Fruit fly (Drosophila melanogaster) whole organism, prepupa: ENCODE results near the gene CG6142.

ENCODE experiments used
- Blimp-1 ChIP-seq: fragments of 200-800 bp; sonication (Bioruptor generic); optimal IDR thresholded peaks from 3 replicates; lab custom pipeline; 2017; ENCODE audit warnings: missing biosample characterization, missing genetic modification characterization, mild to moderate bottlenecking, moderate library complexity, missing genetic modification reagents
- CG10631 ChIP-seq: fragments of 200-800 bp; sonication (Bioruptor generic); optimal IDR thresholded peaks from 2 replicates; lab custom pipeline; 2016; ENCODE audit warnings: missing biosample characterization, missing genetic modification characterization
- CG10669 ChIP-seq: fragments of 200-800 bp; sonication (Bioruptor generic); optimal IDR thresholded peaks from 3 replicates; lab custom pipeline; 2018; ENCODE audit warnings: missing biosample characterization, mild to moderate bottlenecking, missing genetic modification characterization, moderate library complexity
- CG11762 ChIP-seq: fragments of 200-800 bp; sonication (Bioruptor generic); optimal IDR thresholded peaks from 3 replicates; lab custom pipeline; 2016; ENCODE audit warnings: missing biosample characterization, missing genetic modification characterization; ENCODE audit not compliant: insufficient read depth
- CG11902 ChIP-seq: fragments of 200-800 bp; sonication (Bioruptor generic); optimal IDR thresholded peaks from 3 replicates; lab custom pipeline; 2016; ENCODE audit warnings: missing biosample characterization, missing genetic modification characterization
- CG1621 ChIP-seq: fragments of 200-800 bp; sonication (Bioruptor generic); optimal IDR thresholded peaks from 3 replicates; lab custom pipeline; 2018; ENCODE audit warnings: missing biosample characterization, mild to moderate bottlenecking, missing genetic modification characterization
- CG16779 ChIP-seq: fragments of 200-800 bp; sonication (Bioruptor generic); optimal IDR thresholded peaks from 3 replicates; lab custom pipeline; 2017; ENCODE audit warnings: missing biosample characterization, mild to moderate bottlenecking, missing genetic modification characterization
- CG31627 ChIP-seq: fragments of 200-800 bp; sonication (Bioruptor generic); optimal IDR thresholded peaks from 3 replicates; lab custom pipeline; 2016; ENCODE audit warnings: missing biosample characterization, missing genetic modification characterization
- CG34406 ChIP-seq: fragments of 200-800 bp; sonication (Bioruptor generic); optimal IDR thresholded peaks from 3 replicates; lab custom pipeline; 2016; ENCODE audit warnings: missing biosample characterization, missing genetic modification characterization
- CG3919 ChIP-seq: fragments of 200-800 bp; sonication (Bioruptor generic); optimal IDR thresholded peaks from 3 replicates; lab custom pipeline; 2016; ENCODE audit warnings: missing biosample characterization, missing genetic modification characterization
- CG4318 ChIP-seq: fragments of 200-800 bp; sonication (Bioruptor generic); optimal IDR thresholded peaks from 3 replicates; lab custom pipeline; 2017; ENCODE audit warnings: missing biosample characterization, mild to moderate bottlenecking, missing genetic modification characterization
- CG6163 ChIP-seq: fragments of 200-800 bp; sonication (Bioruptor generic); IDR thresholded peaks from 3 replicates; pipeline ENCODE4 v1.3.6; 2022; ENCODE audit warnings: missing biosample characterization, missing genetic modification characterization
- CG6276 ChIP-seq: fragments of 200-800 bp; sonication (Bioruptor generic); optimal IDR thresholded peaks from 2 replicates; lab custom pipeline; 2017; ENCODE audit warnings: missing biosample characterization, mild to moderate bottlenecking, missing genetic modification characterization
- CG6792 ChIP-seq: fragments of 200-800 bp; sonication (Bioruptor generic); optimal IDR thresholded peaks from 3 replicates; lab custom pipeline; 2016; ENCODE audit warnings: missing biosample characterization, missing genetic modification characterization
- CG6808 ChIP-seq: fragments of 200-800 bp; sonication (Bioruptor generic); optimal IDR thresholded peaks from 3 replicates; lab custom pipeline; 2017; ENCODE audit warnings: missing biosample characterization, missing genetic modification characterization, mild to moderate bottlenecking, moderate library complexity, missing genetic modification reagents
- CG6854 ChIP-seq: fragments of 200-800 bp; sonication (Bioruptor generic); optimal IDR thresholded peaks from 2 replicates; lab custom pipeline; 2017; ENCODE audit warnings: missing biosample characterization, mild to moderate bottlenecking, missing genetic modification characterization
- CG8319 ChIP-seq: fragments of 200-800 bp; sonication (Bioruptor generic); optimal IDR thresholded peaks from 3 replicates; lab custom pipeline; 2016; ENCODE audit warnings: missing biosample characterization, missing genetic modification characterization
- CG8632 ChIP-seq: fragments of 200-800 bp; sonication (Bioruptor generic); optimal IDR thresholded peaks from 3 replicates; lab custom pipeline; 2016; ENCODE audit warnings: missing biosample characterization, missing genetic modification characterization
- CG9139 ChIP-seq: fragments of 200-800 bp; sonication (Bioruptor generic); optimal IDR thresholded peaks from 3 replicates; lab custom pipeline; 2017; ENCODE audit warnings: missing biosample characterization, mild to moderate bottlenecking, missing genetic modification characterization
- Eip78C ChIP-seq: fragments of 200-800 bp; sonication (Bioruptor generic); peaks from one replicate; lab custom pipeline; 2016; ENCODE audit warnings: missing biosample characterization, missing genetic modification characterization
- Eip93F ChIP-seq: fragments of 200-800 bp; sonication (Bioruptor generic); optimal IDR thresholded peaks from 2 replicates; lab custom pipeline; 2016; ENCODE audit warnings: missing biosample characterization, mild to moderate bottlenecking, missing genetic modification characterization
- Ets21C ChIP-seq: fragments of 200-800 bp; sonication (Bioruptor generic); optimal IDR thresholded peaks from 3 replicates; lab custom pipeline; 2016; ENCODE audit warnings: missing biosample characterization, missing genetic modification characterization
- Ets96B ChIP-seq: fragments of 200-800 bp; optimal IDR thresholded peaks from 2 replicates; lab custom pipeline; 2019; ENCODE audit warnings: missing biosample characterization, mild to moderate bottlenecking, missing genetic modification characterization, moderate library complexity
- Hr38 ChIP-seq: sonication (Bioruptor generic); optimal IDR thresholded peaks from 2 replicates; lab custom pipeline; 2016; ENCODE audit warnings: missing biosample characterization, missing genetic modification characterization
- Hr39 ChIP-seq: fragments of 200-800 bp; sonication (Bioruptor generic); optimal IDR thresholded peaks from 2 replicates; lab custom pipeline; 2016; ENCODE audit warnings: missing biosample characterization, missing genetic modification characterization
- Hr4 ChIP-seq: fragments of 200-800 bp; sonication (Bioruptor generic); optimal IDR thresholded peaks from 3 replicates; lab custom pipeline; 2016; ENCODE audit warnings: missing biosample characterization, missing genetic modification characterization
- Met ChIP-seq: fragments of 200-800 bp; sonication (Bioruptor generic); optimal IDR thresholded peaks from 3 replicates; lab custom pipeline; 2016; ENCODE audit warnings: missing biosample characterization, missing genetic modification characterization
- OdsH ChIP-seq: fragments of 200-800 bp; sonication (Bioruptor generic); optimal IDR thresholded peaks from 3 replicates; lab custom pipeline; 2016; ENCODE audit warnings: missing biosample characterization, missing genetic modification characterization
- Smox ChIP-seq: fragments of 200-800 bp; sonication (Bioruptor generic); optimal IDR thresholded peaks from 3 replicates; lab custom pipeline; 2016; ENCODE audit warnings: missing biosample characterization, missing genetic modification characterization
- Sox102F ChIP-seq: fragments of 200-800 bp; sonication (Bioruptor generic); optimal IDR thresholded peaks from 2 replicates; lab custom pipeline; 2016; ENCODE audit warnings: missing biosample characterization, mild to moderate bottlenecking, missing genetic modification characterization
- Sox14 ChIP-seq: fragments of 200-800 bp; sonication (Bioruptor generic); optimal IDR thresholded peaks from 3 replicates; lab custom pipeline; 2016; ENCODE audit warnings: missing biosample characterization, missing genetic modification characterization
- Sox15 ChIP-seq: fragments of 200-800 bp; sonication (Bioruptor generic); optimal IDR thresholded peaks from 3 replicates; lab custom pipeline; 2016; ENCODE audit warnings: missing biosample characterization, missing genetic modification characterization
- achi ChIP-seq: fragments of 200-800 bp; sonication (Bioruptor generic); optimal IDR thresholded peaks from 3 replicates; lab custom pipeline; 2016; ENCODE audit warnings: missing biosample characterization, missing genetic modification characterization
- cyc ChIP-seq: fragments of 200-800 bp; sonication (Bioruptor generic); optimal IDR thresholded peaks from 3 replicates; lab custom pipeline; 2016; ENCODE audit warnings: missing biosample characterization, missing genetic modification characterization
- dac ChIP-seq: fragments of 200-800 bp; sonication (Bioruptor generic); optimal IDR thresholded peaks from 2 replicates; lab custom pipeline; 2017; ENCODE audit warnings: missing biosample characterization, mild to moderate bottlenecking, missing genetic modification characterization
- dsx ChIP-seq: fragments of 200-800 bp; optimal IDR thresholded peaks from 3 replicates; lab custom pipeline; 2019; ENCODE audit warnings: missing biosample characterization, mild to moderate bottlenecking, missing genetic modification characterization, moderate library complexity; ENCODE audit not compliant: poor library complexity, severe bottlenecking
- fd59A ChIP-seq: fragments of 200-800 bp; sonication (Bioruptor generic); optimal IDR thresholded peaks from 2 replicates; lab custom pipeline; 2017; ENCODE audit warnings: missing biosample characterization, mild to moderate bottlenecking, missing genetic modification characterization, missing genetic modification reagents
- fkh ChIP-seq: fragments of 200-800 bp; sonication (Bioruptor generic); optimal IDR thresholded peaks from 3 replicates; lab custom pipeline; 2017; ENCODE audit warnings: missing biosample characterization, mild to moderate bottlenecking, missing genetic modification characterization, moderate library complexity
- lz ChIP-seq: fragments of 200-800 bp; sonication (Bioruptor generic); optimal IDR thresholded peaks from 3 replicates; lab custom pipeline; 2016; ENCODE audit warnings: missing biosample characterization, missing genetic modification characterization
- net ChIP-seq: fragments of 200-800 bp; sonication (Bioruptor generic); optimal IDR thresholded peaks from 3 replicates; lab custom pipeline; 2016; ENCODE audit warnings: missing biosample characterization, missing genetic modification characterization
- pdm3 ChIP-seq: fragments of 200-800 bp; sonication (Bioruptor generic); optimal IDR thresholded peaks from 3 replicates; lab custom pipeline; 2016; ENCODE audit warnings: missing biosample characterization, missing genetic modification characterization
- salr ChIP-seq, 2 experiments: fragments of 200-800 bp; sonication (Bioruptor generic); optimal IDR thresholded peaks; 3 replicates each; lab custom pipeline; 2016 to 2018; ENCODE audit warnings: missing biosample characterization in 2 of 2, missing genetic modification characterization in 2 of 2, mild to moderate bottlenecking in 1 of 2
- spab ChIP-seq: fragments of 200-800 bp; sonication (Bioruptor generic); optimal IDR thresholded peaks from 2 replicates; lab custom pipeline; 2017; ENCODE audit warnings: missing biosample characterization, mild to moderate bottlenecking, missing genetic modification characterization, missing genetic modification reagents
- ss ChIP-seq, 2 experiments: fragments of 200-800 bp; sonication (Bioruptor generic); optimal IDR thresholded peaks; 2 replicates in 1 of 2; 3 replicates in 1 of 2; lab custom pipeline; 2017 to 2018; ENCODE audit warnings: mild to moderate bottlenecking in 2 of 2, missing biosample characterization in 2 of 2, missing genetic modification characterization in 2 of 2, moderate library complexity in 1 of 2
- svp ChIP-seq: fragments of 200-800 bp; sonication (Bioruptor generic); peaks from one replicate; lab custom pipeline; 2016; ENCODE audit warnings: missing biosample characterization, missing genetic modification characterization
- topi ChIP-seq: fragments of 200-800 bp; sonication (Bioruptor generic); optimal IDR thresholded peaks from 3 replicates; lab custom pipeline; 2016; ENCODE audit warnings: missing biosample characterization, missing genetic modification characterization
- vri ChIP-seq: fragments of 200-800 bp; sonication (Bioruptor generic); optimal IDR thresholded peaks from 3 replicates; lab custom pipeline; 2016; ENCODE audit warnings: missing biosample characterization, mild to moderate bottlenecking, missing genetic modification characterization

Gene CG6142

DNA sequence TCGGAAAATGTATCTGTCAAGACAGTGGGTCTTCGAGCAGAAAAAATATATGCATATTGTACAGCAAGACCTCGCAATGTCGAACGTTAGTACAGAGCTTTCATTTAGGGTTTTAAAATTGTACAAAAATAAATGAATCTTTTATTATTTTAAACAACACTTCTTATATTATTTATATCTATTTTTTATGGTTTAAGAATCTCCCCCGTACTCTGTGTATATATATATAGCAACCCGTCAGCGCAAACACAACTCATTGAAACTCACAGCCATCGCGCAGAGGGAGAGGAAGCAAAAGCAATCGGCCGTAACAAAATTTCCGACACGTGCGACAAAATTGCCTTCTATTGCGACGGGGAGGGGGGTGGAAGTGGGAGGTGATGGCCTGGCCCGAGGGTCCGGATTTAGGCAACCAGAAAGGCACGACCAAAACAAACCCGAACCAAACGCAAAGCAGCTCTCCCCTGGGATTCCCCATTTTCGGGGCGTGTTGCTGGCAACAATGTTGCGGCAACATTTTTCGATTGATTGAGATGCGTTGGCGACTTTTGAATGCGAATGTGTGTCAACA, 26.9 kb upstream of the CG6142 start (continued):
- TF ChIP-seq lz = no peak
- peak; percentile 32 for TF ChIP-seq pdm3 (GFP tag; lab: Kevin White, UChicago)
- TF ChIP-seq cyc = peak; percentile 17
- TF ChIP-seq Sox14 (GFP tag; lab: Kevin White, UChicago) = no peak
- TF ChIP-seq CG6276 (GFP tag; lab: Kevin White, UChicago) = peak; percentile 53
- TF ChIP-seq CG11902 (GFP tag; lab: Kevin White, UChicago) = peak; percentile 6

DNA sequence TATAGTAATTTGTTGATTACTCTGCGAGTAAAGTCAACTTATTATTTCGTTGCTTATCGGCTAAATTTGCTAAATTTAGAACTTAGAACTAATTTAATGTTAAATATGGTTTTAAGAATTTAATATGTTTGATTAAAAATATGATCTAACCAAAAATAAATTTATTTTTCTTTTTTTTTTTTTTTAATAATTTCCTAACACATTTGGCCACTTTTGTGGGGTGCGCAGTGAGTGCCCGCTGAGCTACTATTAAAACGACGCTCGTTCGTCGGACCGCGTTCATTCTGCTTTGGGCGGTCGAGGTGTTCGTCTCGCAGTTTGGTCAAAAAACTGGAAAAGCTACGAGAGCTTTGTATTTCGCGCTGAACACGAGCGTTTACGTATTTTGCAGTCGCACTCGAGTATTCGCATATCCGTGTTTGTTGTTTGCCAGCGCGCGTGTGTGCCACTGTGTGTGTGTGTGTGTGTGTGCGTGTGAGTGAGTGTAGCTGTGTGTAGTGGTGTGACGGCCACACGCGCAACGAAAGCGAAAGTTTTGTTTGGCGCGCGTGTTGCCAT, 26.3 kb upstream of the CG6142 start, which contains the start of gene Cipc:
Gene Cipc, plus strand, starts transcription at position 274 of the 558 bp plus-strand sequence.
- peak; percentile 28 for TF ChIP-seq Sox102F (GFP tag; lab: Kevin White, UChicago)
- TF ChIP-seq dsx (GFP tag; lab: Kevin White, UChicago) = peak; percentile 30
- TF ChIP-seq CG11902 (GFP tag; lab: Kevin White, UChicago) = peak; percentile 5
- peak; percentile 50 for TF ChIP-seq vri (GFP tag; lab: Kevin White, UChicago)
- peak; percentile 36 for TF ChIP-seq Hr4 (GFP tag; lab: Kevin White, UChicago)
- no peak for TF ChIP-seq Hr39
- peak; percentile 21 for TF ChIP-seq CG10631 (GFP tag; lab: Kevin White, UChicago)
- TF ChIP-seq CG10669 (GFP tag; lab: Kevin White, UChicago) = peak; percentile 37
- TF ChIP-seq Smox = peak; percentile 14
- no peak for TF ChIP-seq CG31627
- TF ChIP-seq ss (GFP tag; optimal IDR thresholded peaks at IDR 0.05; lab: Kevin White, UChicago) = peak; percentile 24 to 45
- peak; percentile 72 for TF ChIP-seq topi
- TF ChIP-seq CG11762 (GFP tag; lab: Kevin White, UChicago) = peak; percentile 61
- peak; percentile 46 for TF ChIP-seq CG8319 (GFP tag; lab: Kevin White, UChicago)
- TF ChIP-seq dac (GFP tag; lab: Kevin White, UChicago) = peak; percentile 50
- peak; percentile 97 for TF ChIP-seq Blimp-1 (GFP tag; lab: Kevin White, UChicago)
- peak; percentile 52 for TF ChIP-seq CG4318
- TF ChIP-seq CG3919 (GFP tag; lab: Kevin White, UChicago) = peak; percentile 88
- TF ChIP-seq lz = peak; percentile 6
- peak; percentile 66 for TF ChIP-seq CG34406 (GFP tag; lab: Kevin White, UChicago)
- TF ChIP-seq CG16779 (tag; lab: Kevin White, UChicago) = peak; percentile 49
- TF ChIP-seq CG6276 (GFP tag; lab: Kevin White, UChicago) = peak; percentile 84
- peak; percentile 56 for TF ChIP-seq cyc
- TF ChIP-seq salr (GFP tag; optimal IDR thresholded peaks at IDR 0.05; lab: Kevin White, UChicago) = no peak
- TF ChIP-seq CG6163 (GFP tag; lab: Robert Waterston, UW) = peak; percentile 54; the same call in 2 of the 3 replicates
- no peak for TF ChIP-seq Met
- peak; percentile 37 for TF ChIP-seq CG8632 (GFP tag; lab: Kevin White, UChicago)
- TF ChIP-seq CG6854 = peak; percentile 83
- peak; percentile 6 for TF ChIP-seq Ets96B (tag; lab: Kevin White, UChicago)
- TF ChIP-seq Eip93F (GFP tag; lab: Kevin White, UChicago) = no peak
- TF ChIP-seq CG1621 (tag; lab: Kevin White, UChicago) = peak; percentile 45
- peak; percentile 26 for TF ChIP-seq OdsH (GFP tag; lab: Kevin White, UChicago)
- peak; percentile 56 for TF ChIP-seq CG9139 (GFP tag; lab: Kevin White, UChicago)
- TF ChIP-seq net (GFP tag; lab: Kevin White, UChicago) = peak; percentile 53
- TF ChIP-seq Ets21C = no peak
- peak; percentile 81 for TF ChIP-seq achi (GFP tag; lab: Kevin White, UChicago)
- TF ChIP-seq spab = peak; percentile 30
- peak; percentile 29 for TF ChIP-seq pdm3 (GFP tag; lab: Kevin White, UChicago)
- peak; percentile 88 for TF ChIP-seq svp (GFP tag; lab: Kevin White, UChicago)
- peak; percentile 27 for TF ChIP-seq Sox14 (GFP tag; lab: Kevin White, UChicago)
- TF ChIP-seq CG6808 (GFP tag; lab: Kevin White, UChicago) = peak; percentile 39
- TF ChIP-seq Eip78C = peak; percentile 94
- TF ChIP-seq fd59A = no peak
- peak; percentile 27 for TF ChIP-seq CG6792
- no peak for TF ChIP-seq Hr38 (GFP tag; lab: Kevin White, UChicago)
- TF ChIP-seq fkh = peak; percentile 53
- no peak for TF ChIP-seq Sox15 (GFP tag; lab: Kevin White, UChicago)
